Fruit fly (Drosophila melanogaster) whole organism, prepupa: Measurements from ENCODE around the gene brun.

Experiments
- CG11902 ChIP-seq: fragments of 200-800 bp; sonication (Bioruptor generic); optimal IDR thresholded peaks from 3 replicates; lab custom pipeline; 2016; ENCODE audit warnings: missing biosample characterization, missing genetic modification characterization
- CG3032 ChIP-seq: fragments of 200-800 bp; optimal IDR thresholded peaks from 2 replicates; lab custom pipeline; 2019; ENCODE audit warnings: missing biosample characterization, mild to moderate bottlenecking, missing genetic modification characterization, moderate library complexity
- CG31627 ChIP-seq: fragments of 200-800 bp; sonication (Bioruptor generic); optimal IDR thresholded peaks from 3 replicates; lab custom pipeline; 2016; ENCODE audit warnings: missing biosample characterization, missing genetic modification characterization
- CG34406 ChIP-seq: fragments of 200-800 bp; sonication (Bioruptor generic); optimal IDR thresholded peaks from 3 replicates; lab custom pipeline; 2016; ENCODE audit warnings: missing biosample characterization, missing genetic modification characterization
- Eip75B ChIP-seq: fragments of 200-800 bp; sonication (Bioruptor generic); optimal IDR thresholded peaks from 3 replicates; lab custom pipeline; 2016; ENCODE audit warnings: missing biosample characterization, missing genetic modification characterization
- Sox15 ChIP-seq: fragments of 200-800 bp; sonication (Bioruptor generic); optimal IDR thresholded peaks from 3 replicates; lab custom pipeline; 2016; ENCODE audit warnings: missing biosample characterization, missing genetic modification characterization

brun gene

dm6 chr2L:20601282-20601681, 54.7 kb downstream of the brun start:
- TF ChIP-seq CG34406 (GFP tag; lab: Kevin White, UChicago) = no peak
- TF ChIP-seq Sox15 = no peak
- TF ChIP-seq CG31627 (GFP tag; lab: Kevin White, UChicago) = no peak
- TF ChIP-seq Eip75B (GFP tag; lab: Kevin White, UChicago) = no peak
- no peak for TF ChIP-seq CG11902 (GFP tag; lab: Kevin White, UChicago)
- no peak for TF ChIP-seq CG3032 (tag; lab: Kevin White, UChicago)
- TF ChIP-seq, all 60 proteins: peak for 0
